Fruit fly (Drosophila melanogaster) whole organism, wandering third instar larva: ENCODE results near the gene CG4404.

ENCODE experiments used
- Abd-B ChIP-seq: fragments of >200 bp; optimal IDR thresholded peaks from 2 replicates; lab custom pipeline; 2017; ENCODE audit warnings: missing biosample characterization, missing genetic modification characterization
- CG32264 ChIP-seq: fragments of 200-800 bp; sonication (Bioruptor generic); optimal IDR thresholded peaks from 2 replicates; lab custom pipeline; 2016; ENCODE audit warnings: missing biosample characterization, missing genetic modification characterization
- CG9705 ChIP-seq: fragments of 200-800 bp; sonication (Bioruptor generic); optimal IDR thresholded peaks from 2 replicates; lab custom pipeline; 2018; ENCODE audit warnings: missing biosample characterization, mild to moderate bottlenecking, missing genetic modification characterization
- CrebA ChIP-seq: fragments of 200-800 bp; sonication (Bioruptor generic); optimal IDR thresholded peaks from 2 replicates; lab custom pipeline; 2016; ENCODE audit warnings: missing biosample characterization, mild to moderate bottlenecking, missing genetic modification characterization, borderline replicate concordance
- Dfd ChIP-seq: fragments of >200 bp; optimal IDR thresholded peaks from 2 replicates; lab custom pipeline; 2017; ENCODE audit warnings: missing biosample characterization, missing genetic modification characterization
- Dif ChIP-seq: fragments of 200-275, 200-300 bp; sonication (Bioruptor generic); optimal IDR thresholded peaks from 2 replicates; lab custom pipeline; 2018; ENCODE audit warnings: missing biosample characterization, missing genetic modification characterization; ENCODE audit not compliant: partially characterized antibody
- GATAd ChIP-seq: sonication (Bioruptor generic); optimal IDR thresholded peaks from 2 replicates; lab custom pipeline; 2016; ENCODE audit warnings: missing biosample characterization, missing genetic modification characterization
- HLH106 ChIP-seq: fragments of 200-800 bp; optimal IDR thresholded peaks from 3 replicates; lab custom pipeline; 2019; ENCODE audit warnings: missing biosample characterization, mild to moderate bottlenecking, missing genetic modification characterization, moderate library complexity
- Hnf4 ChIP-seq: fragments of 200-800 bp; sonication (Bioruptor generic); optimal IDR thresholded peaks from 2 replicates; lab custom pipeline; 2016; ENCODE audit warnings: missing biosample characterization, mild to moderate bottlenecking, missing genetic modification characterization
- Hr83 ChIP-seq: fragments of 200-300 bp; sonication (Bioruptor generic); optimal IDR thresholded peaks from 2 replicates; lab custom pipeline; 2016; ENCODE audit warnings: missing biosample characterization, mild to moderate bottlenecking, missing genetic modification characterization, moderate library complexity; ENCODE audit not compliant: poor library complexity, severe bottlenecking
- Jra ChIP-seq: sonication (Bioruptor generic); optimal IDR thresholded peaks from 2 replicates; lab custom pipeline; 2016; ENCODE audit warnings: missing biosample characterization, missing genetic modification characterization
- Mio ChIP-seq: sonication (Bioruptor generic); optimal IDR thresholded peaks from 2 replicates; lab custom pipeline; 2016; ENCODE audit warnings: missing biosample characterization, missing genetic modification characterization
- Myc ChIP-seq: fragments of >200 bp; optimal IDR thresholded peaks from 2 replicates; lab custom pipeline; 2017
- N ChIP-seq: fragments of >200 bp; optimal IDR thresholded peaks from 2 replicates; lab custom pipeline; 2018; ENCODE audit warnings: missing biosample characterization, missing external identifiers, missing genetic modification characterization
- OdsH ChIP-seq: fragments of 200-800 bp; sonication (Bioruptor generic); optimal IDR thresholded peaks from 2 replicates; lab custom pipeline; 2016; ENCODE audit warnings: missing biosample characterization, mild to moderate bottlenecking, missing genetic modification characterization
- Rel ChIP-seq, 2 experiments: fragments of 200-800 bp; sonication (Bioruptor generic) in 1 of 2; optimal IDR thresholded peaks; 2 replicates in 1 of 2; 3 replicates in 1 of 2; lab custom pipeline; 2016 to 2019; ENCODE audit warnings: mild to moderate bottlenecking in 2 of 2, missing biosample characterization in 2 of 2, missing genetic modification characterization in 2 of 2, moderate library complexity in 1 of 2
- Sp1 ChIP-seq: fragments of 200-800 bp; sonication (Bioruptor generic); optimal IDR thresholded peaks from 3 replicates; lab custom pipeline; 2019; ENCODE audit warnings: missing biosample characterization, mild to moderate bottlenecking, missing genetic modification characterization, moderate library complexity
- Vsx2 ChIP-seq: fragments of 200-300, 225-300 bp; sonication (Bioruptor generic); optimal IDR thresholded peaks from 2 replicates; lab custom pipeline; 2018; ENCODE audit warnings: missing biosample characterization, missing genetic modification characterization; ENCODE audit not compliant: partially characterized antibody
- br ChIP-seq: fragments of 200-800 bp; sonication (Bioruptor generic); optimal IDR thresholded peaks from 2 replicates; lab custom pipeline; 2016; ENCODE audit warnings: missing biosample characterization, missing genetic modification characterization
- brk ChIP-seq: fragments of 200-800 bp; sonication (Bioruptor generic); optimal IDR thresholded peaks from 2 replicates; lab custom pipeline; 2016; ENCODE audit warnings: missing biosample characterization, mild to moderate bottlenecking, missing genetic modification characterization
- dl ChIP-seq, 2 experiments: fragments of 175-275, 200-275 bp in 1 of 2; fragments of 200-275 bp in 1 of 2; sonication (Bioruptor generic); optimal IDR thresholded peaks; lab custom pipeline; 2018; ENCODE audit warnings: mild to moderate bottlenecking in 2 of 2, missing biosample characterization in 2 of 2, missing genetic modification characterization in 2 of 2, moderate library complexity in 2 of 2; ENCODE audit not compliant: partially characterized antibody in 2 of 2, insufficient read depth in 1 of 2
- dmrt93B ChIP-seq: fragments of 200-800 bp; sonication (Bioruptor generic); optimal IDR thresholded peaks from 2 replicates; lab custom pipeline; 2018; ENCODE audit warnings: missing biosample characterization, mild to moderate bottlenecking, missing genetic modification characterization
- dsf ChIP-seq: sonication (Bioruptor generic); optimal IDR thresholded peaks from 2 replicates; lab custom pipeline; 2016; ENCODE audit warnings: missing biosample characterization, missing genetic modification characterization, borderline replicate concordance
- foxo ChIP-seq, 2 experiments: fragments of 200-800 bp; sonication (Bioruptor generic); optimal IDR thresholded peaks; 2 replicates in 1 of 2; 3 replicates in 1 of 2; lab custom pipeline; 2016 to 2017; ENCODE audit warnings: missing biosample characterization in 2 of 2, missing genetic modification characterization in 2 of 2
- fru ChIP-seq: fragments of 200-800 bp; sonication (Bioruptor generic); optimal IDR thresholded peaks from 3 replicates; lab custom pipeline; 2016; ENCODE audit warnings: missing biosample characterization, mild to moderate bottlenecking, missing genetic modification characterization
- h ChIP-seq: fragments of 200-800 bp; sonication (Bioruptor generic); optimal IDR thresholded peaks from 3 replicates; lab custom pipeline; 2016; ENCODE audit warnings: missing biosample characterization, mild to moderate bottlenecking, missing genetic modification characterization
- jim ChIP-seq: fragments of 175-275, 200-325 bp; sonication (Bioruptor generic); optimal IDR thresholded peaks from 2 replicates; lab custom pipeline; 2016; ENCODE audit warnings: missing biosample characterization, mild to moderate bottlenecking, missing genetic modification characterization
- lola ChIP-seq: fragments of >200 bp; optimal IDR thresholded peaks from 2 replicates; lab custom pipeline; 2017; ENCODE audit warnings: missing biosample characterization, missing genetic modification characterization
- pan ChIP-seq: fragments of >200 bp; optimal IDR thresholded peaks from 2 replicates; lab custom pipeline; 2017
- psq ChIP-seq: fragments of 200-800 bp; sonication (Bioruptor generic); optimal IDR thresholded peaks from 3 replicates; lab custom pipeline; 2017; ENCODE audit warnings: missing biosample characterization, mild to moderate bottlenecking, missing genetic modification characterization, moderate library complexity
- rgr ChIP-seq: fragments of 200-800 bp; sonication (Bioruptor generic); optimal IDR thresholded peaks from 3 replicates; lab custom pipeline; 2016; ENCODE audit warnings: missing biosample characterization, mild to moderate bottlenecking, missing genetic modification characterization
- sage ChIP-seq: fragments of 200-800 bp; sonication (Bioruptor generic); optimal IDR thresholded peaks from 2 replicates; lab custom pipeline; 2016; ENCODE audit warnings: missing biosample characterization, mild to moderate bottlenecking, missing genetic modification characterization
- sv ChIP-seq: fragments of 200-800 bp; sonication (Bioruptor generic); optimal IDR thresholded peaks from 3 replicates; lab custom pipeline; 2016; ENCODE audit warnings: missing biosample characterization, missing genetic modification characterization
- tai ChIP-seq: sonication (Bioruptor generic); optimal IDR thresholded peaks from 2 replicates; lab custom pipeline; 2016; ENCODE audit warnings: missing biosample characterization, missing genetic modification characterization
- woc ChIP-seq: sonication (Bioruptor generic); optimal IDR thresholded peaks from 2 replicates; lab custom pipeline; 2016; ENCODE audit warnings: missing biosample characterization, mild to moderate bottlenecking, missing genetic modification characterization

The CG4404 gene

DNA sequence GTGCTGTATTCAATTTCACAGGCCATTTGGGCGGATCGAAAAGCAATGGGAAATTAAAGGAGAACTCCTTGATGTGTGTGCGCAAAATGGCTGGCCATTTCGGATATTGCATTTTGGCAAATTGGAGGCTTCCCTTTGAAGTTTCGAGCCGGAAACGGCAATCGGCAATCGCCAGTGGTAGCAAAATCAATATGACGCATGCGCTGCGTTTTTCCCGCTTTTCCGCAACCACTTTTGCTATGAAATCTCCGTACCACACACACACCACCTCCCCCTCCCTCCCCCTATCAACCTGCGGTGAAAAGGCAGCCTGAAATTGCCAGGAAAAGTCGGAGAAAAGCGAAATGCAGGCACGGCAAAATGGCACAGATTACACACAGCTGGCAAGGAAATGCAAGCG, 16.5 kb upstream of the CG4404 start:
- no peak for TF ChIP-seq h (GFP tag; lab: Kevin White, UChicago)
- no peak for TF ChIP-seq pan (lab: Kevin White, UChicago)
- no peak for TF ChIP-seq tai (GFP tag; lab: Kevin White, UChicago)
- TF ChIP-seq psq, result no peak
- no peak for TF ChIP-seq woc (GFP tag; lab: Kevin White, UChicago)
- TF ChIP-seq foxo (GFP tag; optimal IDR thresholded peaks at IDR 0.05; lab: Kevin White, UChicago), result no peak
- no peak for TF ChIP-seq Abd-B (GFP tag; lab: Kevin White, UChicago)
- TF ChIP-seq CrebA (GFP tag; lab: Kevin White, UChicago), result no peak
- no peak for TF ChIP-seq HLH106
- TF ChIP-seq sage (GFP tag; lab: Kevin White, UChicago), result no peak
- no peak for TF ChIP-seq Jra (GFP tag; lab: Kevin White, UChicago)
- TF ChIP-seq Dfd (GFP tag; lab: Kevin White, UChicago), result no peak
- TF ChIP-seq N, result no peak
- TF ChIP-seq sv (GFP tag; lab: Kevin White, UChicago), result no peak
- no peak for TF ChIP-seq jim (GFP tag; lab: Kevin White, UChicago)
- TF ChIP-seq Myc, result no peak
- no peak for TF ChIP-seq CG9705 (GFP tag; lab: Kevin White, UChicago)
- TF ChIP-seq lola (GFP tag; lab: Kevin White, UChicago), result no peak

DNA sequence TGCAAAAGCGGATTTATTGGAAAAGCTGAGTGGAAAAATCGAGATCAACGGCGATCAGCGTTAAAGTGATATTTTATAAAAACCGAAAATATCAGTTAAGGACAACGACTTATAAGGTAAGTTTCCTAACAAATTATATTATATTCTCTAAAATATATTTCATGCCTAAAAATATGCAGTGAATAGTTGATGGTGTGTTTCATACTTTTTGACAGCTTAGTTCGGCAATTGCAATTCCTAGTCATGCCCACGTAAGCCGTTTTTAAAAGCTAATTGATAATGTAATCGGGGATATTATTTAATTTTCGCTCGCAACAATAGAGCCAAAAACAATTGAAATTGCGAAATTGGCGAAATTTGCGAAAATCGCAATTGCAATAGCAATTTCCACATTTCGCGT, 13.8 kb upstream of the CG4404 start:
- no peak for TF ChIP-seq fru (GFP tag; lab: Kevin White, UChicago)

DNA sequence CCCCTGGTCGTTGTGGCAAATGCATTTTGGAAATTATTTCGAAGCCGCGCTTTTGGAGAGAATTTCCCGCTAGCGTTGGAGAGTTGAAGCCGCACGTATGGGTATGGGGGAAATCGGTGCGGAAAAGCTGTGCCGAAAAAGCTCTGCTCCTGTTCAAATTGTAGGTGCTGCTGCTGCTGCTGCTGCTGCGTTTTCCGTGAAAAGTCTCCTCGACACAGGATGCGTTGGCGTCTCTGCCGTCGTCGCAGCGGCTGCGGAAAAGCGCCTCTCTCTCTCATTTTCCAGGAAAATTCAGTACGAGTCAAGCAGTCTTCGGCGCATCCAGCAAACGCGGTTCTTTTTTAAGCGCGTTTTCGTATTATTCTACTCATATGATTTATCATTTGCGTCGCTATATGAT, 11.4 kb upstream of the CG4404 start, which contains the start of gene fne:
Gene fne, plus strand, starts transcription at position 301 of the 400 bp plus-strand sequence.
- no peak for TF ChIP-seq dl (GFP tag; optimal IDR thresholded peaks at IDR 0.05; lab: Kevin White, UChicago; ENCODE audit: insufficient read depth in 1 of 2, partially characterized antibody in 2 of 2)
- no peak for TF ChIP-seq woc (GFP tag; lab: Kevin White, UChicago)
- no peak for TF ChIP-seq h (GFP tag; lab: Kevin White, UChicago)
- no peak for TF ChIP-seq CrebA (GFP tag; lab: Kevin White, UChicago)

DNA sequence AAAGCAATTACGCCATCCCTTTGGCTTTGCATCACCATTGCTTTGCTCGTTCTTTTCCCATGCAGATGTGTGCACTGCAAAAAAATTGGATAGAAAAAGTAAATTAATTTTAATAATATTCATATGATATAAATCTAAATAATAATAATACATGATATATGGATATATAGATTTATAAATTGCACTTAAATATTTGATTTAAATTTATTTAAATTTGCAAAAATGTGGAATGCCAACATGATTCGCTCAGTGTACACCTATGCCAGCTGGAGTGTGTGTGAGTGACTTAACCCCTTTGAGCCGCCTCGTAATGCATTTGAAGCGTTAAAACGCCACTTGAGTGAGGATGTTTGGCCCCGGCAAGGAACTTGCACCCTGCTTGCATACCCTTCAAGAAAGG, 7.9 kb upstream of the CG4404 start:
- TF ChIP-seq HLH106 (peak; percentile 52), dl (GFP tag; optimal IDR thresholded peaks at IDR 0.05; lab: Kevin White, UChicago; ENCODE audit: insufficient read depth in 1 of 2, partially characterized antibody in 2 of 2) (no peak), CrebA (GFP tag; lab: Kevin White, UChicago) (no peak), psq (peak; percentile 12), dmrt93B (peak; percentile 4), foxo (GFP tag; optimal IDR thresholded peaks at IDR 0.05; lab: Kevin White, UChicago) (peak in 1 of 2 experiments; percentile 43), Sp1 (GFP tag; lab: Kevin White, UChicago) (peak; percentile 62)

DNA sequence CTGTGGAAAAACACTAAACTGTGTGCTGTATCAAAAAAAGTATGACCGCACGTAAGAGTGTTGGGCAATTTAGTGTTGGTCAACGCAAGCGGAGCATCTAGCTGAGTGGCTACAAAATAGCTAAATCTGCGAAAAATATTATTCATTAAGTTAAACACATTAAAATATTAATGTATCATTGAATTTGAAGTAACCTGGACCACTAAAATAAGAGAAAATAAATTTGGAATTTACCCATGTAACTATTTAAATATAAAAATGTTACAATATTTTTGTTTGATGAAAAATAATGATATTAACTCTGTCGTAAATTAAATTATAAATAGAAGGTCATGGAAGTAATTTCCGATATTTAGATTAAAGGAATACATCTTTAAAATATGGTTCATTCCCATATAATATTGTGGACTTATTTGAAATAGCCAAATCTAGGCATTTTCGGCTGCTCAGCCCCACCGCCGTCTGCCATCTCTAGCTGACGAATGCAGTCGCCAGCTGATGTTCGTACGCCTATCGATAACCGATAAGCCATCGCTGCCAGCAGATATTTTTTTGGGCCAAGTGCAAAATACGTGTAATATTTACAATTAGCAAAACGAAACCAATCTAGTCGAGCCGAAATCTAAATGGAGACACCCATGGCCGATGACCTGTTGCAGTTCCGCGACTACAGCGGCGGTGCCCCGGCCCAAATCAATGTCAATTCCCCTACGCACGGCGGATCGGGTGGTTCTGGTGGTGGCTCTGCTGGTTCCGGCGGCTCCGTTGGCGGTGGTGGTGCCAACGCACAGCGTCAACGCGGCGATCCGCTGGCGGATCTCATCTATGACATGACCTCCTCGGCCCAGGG, 4.0 kb upstream of the CG4404 start, which contains the start of the genes Brms1 and CG4645:
Gene Brms1, minus strand, starts transcription at position 46 of the 850 bp plus-strand sequence.
Gene CG4645, plus strand, starts transcription at position 377 of the 850 bp plus-strand sequence.
- TF ChIP-seq sv (GFP tag; lab: Kevin White, UChicago) (peak; percentile 47), CG32264 (no peak), h (GFP tag; lab: Kevin White, UChicago) (peak; percentile 48), fru (GFP tag; lab: Kevin White, UChicago) (peak; percentile 54), Dfd (GFP tag; lab: Kevin White, UChicago) (no peak), psq (peak; percentile 60), Hnf4 (GFP tag; lab: Kevin White, UChicago) (no peak), GATAd (GFP tag; lab: Kevin White, UChicago) (no peak), CG9705 (GFP tag; lab: Kevin White, UChicago) (peak; percentile 43), br (GFP tag; lab: Kevin White, UChicago) (peak; percentile 30), Dif (no peak), CrebA (GFP tag; lab: Kevin White, UChicago) (no peak), OdsH (GFP tag; lab: Kevin White, UChicago) (peak; percentile 44), Vsx2 (GFP tag; lab: Kevin White, UChicago) (no peak), foxo (GFP tag; optimal IDR thresholded peaks at IDR 0.05; lab: Kevin White, UChicago) (peak in 1 of 2 experiments; percentile 70), Mio (GFP tag; lab: Kevin White, UChicago) (no peak), pan (lab: Kevin White, UChicago) (no peak), Hr83 (peak; percentile 61), sage (GFP tag; lab: Kevin White, UChicago) (no peak), dsf (GFP tag; lab: Kevin White, UChicago) (peak; percentile 22), rgr (peak; percentile 49), HLH106 (peak; percentile 66), Jra (GFP tag; lab: Kevin White, UChicago) (peak; percentile 21), Abd-B (GFP tag; lab: Kevin White, UChicago) (no peak), Sp1 (GFP tag; lab: Kevin White, UChicago) (peak; percentile 44), woc (GFP tag; lab: Kevin White, UChicago) (peak; percentile 57), dmrt93B (peak; percentile 57), Myc (peak; percentile 91), brk (GFP tag; lab: Kevin White, UChicago) (no peak), Rel (GFP tag; optimal IDR thresholded peaks at IDR 0.05; lab: Kevin White, UChicago) (no peak), Rel (tag; optimal IDR thresholded peaks at IDR 0.05; lab: Kevin White, UChicago) (peak; percentile 54), dl (GFP tag; optimal IDR thresholded peaks at IDR 0.05; lab: Kevin White, UChicago; ENCODE audit: insufficient read depth in 1 of 2, partially characterized antibody in 2 of 2) (no peak)
